Worm (Caenorhabditis elegans) whole organism, L3 larva: ENCODE results near the gene pals-25.

Experiments used
- elt-2 ChIP-seq: sonication (generic microtip); optimal IDR thresholded peaks from 2 replicates; lab custom pipeline; 2016; ENCODE audit warnings: missing genetic modification reagents, mild to moderate bottlenecking, missing genetic modification characterization, missing compliant biosample characterization
- nhr-77 ChIP-seq: fragments of 150-350 bp; optimal IDR thresholded peaks from 2 replicates; lab custom pipeline; 2014; ENCODE audit warnings: missing biosample characterization, missing genetic modification characterization
- pqm-1 ChIP-seq: fragments of 150-350 bp; optimal IDR thresholded peaks from 2 replicates; lab custom pipeline; 2017; ENCODE audit warnings: missing biosample characterization, missing genetic modification characterization, inconsistent platforms
- snpc-4 ChIP-seq: fragments of 150-350 bp; optimal IDR thresholded peaks from 2 replicates; lab custom pipeline; 2014; ENCODE audit warnings: missing biosample characterization, missing genetic modification characterization
- ztf-11 ChIP-seq: fragments of 150-350 bp; optimal IDR thresholded peaks from 2 replicates; lab custom pipeline; 2014; ENCODE audit warnings: missing biosample characterization, missing genetic modification characterization

DNA sequence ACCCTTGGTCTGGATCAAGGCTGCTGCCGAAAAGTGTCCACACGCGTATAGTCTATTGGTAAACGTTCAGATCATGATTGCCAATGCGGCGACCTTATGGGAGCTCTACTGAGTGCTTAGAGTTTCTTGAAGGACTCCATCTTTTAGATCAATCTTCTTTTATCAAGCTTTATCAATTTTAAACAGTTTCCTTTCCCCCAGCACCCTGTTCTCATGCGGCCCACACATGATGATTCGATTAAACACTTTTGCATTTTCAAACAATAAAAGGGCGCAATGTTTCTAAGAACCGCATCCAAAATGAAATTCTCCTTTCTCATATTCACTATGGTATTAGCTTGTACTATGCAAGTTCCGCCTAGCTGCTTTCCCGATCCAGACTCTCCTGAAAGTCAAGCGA is 31.1 kb downstream of the pals-25 start, which contains the start of gene F40G9.7:
- TF ChIP-seq nhr-77 (tag; lab: Kevin White, UChicago) = no peak
- no peak for TF ChIP-seq elt-2 (tag; lab: Kevin White, UChicago)
- TF ChIP-seq snpc-4 (tag; lab: Kevin White, UChicago) = no peak
- no peak for TF ChIP-seq pqm-1 (tag; lab: Kevin White, UChicago)
- no peak for TF ChIP-seq ztf-11
